Worm (Caenorhabditis elegans): ENCODE measurements around the gene clec-6.

clec-6 gene

DNA sequence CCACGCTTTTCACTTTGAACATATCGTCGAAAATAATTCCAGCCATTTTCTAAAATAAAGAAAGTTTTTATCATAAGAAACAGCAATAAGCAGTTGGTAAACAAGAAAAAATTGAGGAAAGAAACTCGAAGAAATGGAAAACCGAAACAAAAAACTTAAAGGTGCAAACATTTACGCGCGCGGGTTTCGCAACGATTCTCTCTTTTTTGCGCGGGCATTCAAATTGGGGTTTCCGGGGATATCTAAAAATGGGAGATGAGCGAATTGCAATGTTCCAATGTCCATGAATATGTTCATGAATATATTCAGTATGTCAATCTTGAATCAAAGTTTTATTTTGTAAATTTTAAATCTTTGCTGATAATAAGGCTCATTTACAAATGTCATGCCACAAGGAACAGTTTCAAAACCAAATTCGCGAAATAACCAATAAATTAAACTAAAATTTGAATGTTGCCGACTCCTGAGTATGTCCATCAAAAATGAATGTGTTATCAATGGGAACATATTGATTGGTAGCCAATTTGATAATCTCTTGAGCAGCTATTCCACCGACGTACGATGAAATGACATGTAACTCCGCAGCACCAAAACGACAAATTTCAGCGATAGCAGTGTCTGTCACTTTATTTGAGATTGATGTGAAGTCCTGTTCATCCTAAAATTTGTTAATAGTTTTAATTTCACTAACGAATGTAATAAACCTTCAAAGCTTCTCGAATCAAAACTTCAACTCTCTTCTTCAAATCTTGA lies 30.9 kb upstream of the clec-6 start, which contains the start of gene rpb-8 (continued):
- TF ChIP-seq aptf-2 (GFP tag; conservative IDR thresholded peaks at IDR 0.05) = no peak
- peak; percentile 65; the same call in 1 of the 2 replicates for TF ChIP-seq madf-6 (GFP tag; IDR thresholded peaks at IDR 0.05)
- no peak for TF ChIP-seq ccch-3 (GFP tag; optimal IDR thresholded peaks at IDR 0.05)
- no peak for TF ChIP-seq dox-1 (GFP tag; IDR thresholded peaks at IDR 0.05)
- TF ChIP-seq attf-5 (GFP tag; optimal IDR thresholded peaks at IDR 0.05) = peak; percentile 50
- no peak for TF ChIP-seq snpc-4 (GFP tag; optimal IDR thresholded peaks at IDR 0.05)
- TF ChIP-seq snpc-4 (tag; optimal IDR thresholded peaks at IDR 0.05) = no peak
- TF ChIP-seq sea-2 (GFP tag; IDR thresholded peaks at IDR 0.05) = no peak
- TF ChIP-seq let-526 (GFP tag; IDR thresholded peaks at IDR 0.05) = no peak
- peak; percentile 70 for TF ChIP-seq efl-1 (GFP tag; optimal IDR thresholded peaks at IDR 0.05)
- no peak for TF ChIP-seq nhr-120 (GFP tag; IDR thresholded peaks at IDR 0.05)
- TF ChIP-seq snpc-1.3 (tag; optimal IDR thresholded peaks at IDR 0.05; ENCODE audit: insufficient read depth) = no peak

DNA sequence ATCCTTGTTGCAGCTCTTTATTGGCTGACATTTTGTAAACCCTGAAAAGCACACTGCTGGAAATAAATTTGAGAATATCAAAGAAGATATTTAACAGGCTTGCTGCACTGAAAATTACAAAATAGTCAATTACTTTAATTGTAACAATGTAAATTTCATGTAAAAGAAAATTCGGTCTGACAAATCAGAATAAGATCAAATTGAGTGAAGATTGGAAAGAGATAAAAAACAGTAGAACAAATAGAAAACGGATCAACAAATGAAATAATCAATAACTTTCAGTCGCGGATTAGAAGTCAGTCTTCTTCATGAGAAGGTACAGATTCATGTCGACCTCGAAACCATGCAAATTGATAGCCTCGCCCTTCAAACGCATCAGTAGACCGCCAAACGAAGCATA lies 29.8 kb upstream of the clec-6 start, which contains the start of gene rars-1:
Gene rars-1, minus strand, starts transcription at position 101 of the 400 bp plus-strand sequence.
- TF ChIP-seq F55B11.4 (tag; optimal IDR thresholded peaks at IDR 0.05; ENCODE audit: borderline replicate concordance, insufficient read depth) (no peak), rpc-1 (optimal IDR thresholded peaks at IDR 0.05) (no peak), rpc-1 (tag; optimal IDR thresholded peaks at IDR 0.05) (no peak), lin-54 (GFP tag; optimal IDR thresholded peaks at IDR 0.05) (peak; percentile 14), nhr-90 (tag; optimal IDR thresholded peaks at IDR 0.05) (no peak), ets-4 (GFP tag; optimal IDR thresholded peaks at IDR 0.05) (no peak), ceh-58 (GFP tag; IDR thresholded peaks at IDR 0.05) (0 out of 2 replicates have a peak, but pooled peaks have one; percentile 56), B0035.1 (tag; optimal IDR thresholded peaks at IDR 0.05) (no peak), ZK185.1 (tag; optimal IDR thresholded peaks at IDR 0.05; ENCODE audit: poor library complexity, severe bottlenecking) (no peak), Y79H2A.3 (GFP tag; conservative IDR thresholded peaks at IDR 0.05) (no peak)

- TF ChIP-seq hrde-1 (tag; optimal IDR thresholded peaks at IDR 0.05; ENCODE audit: borderline replicate concordance) (peak; percentile 19), nfyb-1 (GFP tag; IDR thresholded peaks at IDR 0.05) (no peak)
Measured at ce11 chrIII:4913736-4914135, 26.5 kb upstream of the clec-6 start.

DNA sequence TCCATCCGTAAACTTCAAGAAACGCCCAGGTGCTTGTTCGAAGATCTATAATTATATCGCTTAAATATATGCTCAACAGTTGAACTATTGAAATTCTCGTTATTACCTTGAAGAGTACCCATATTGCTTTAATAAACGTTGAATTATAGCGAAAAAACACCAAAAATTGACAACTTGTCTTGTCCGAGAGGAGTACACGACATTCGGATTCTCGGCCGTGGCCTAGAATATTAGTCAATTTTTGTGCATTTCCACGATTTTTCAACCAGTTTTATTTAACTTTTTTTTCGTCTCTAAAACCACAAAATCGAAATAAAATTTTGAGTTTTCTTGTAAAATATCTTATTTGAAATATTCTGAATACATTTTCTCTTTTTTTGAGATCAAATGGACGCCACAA lies 25.1 kb upstream of the clec-6 start, which contains the start of the genes F26F4.9 and cee-1:
Gene F26F4.9, minus strand, starts transcription at position 205 of the 400 bp plus-strand sequence.
Gene cee-1, plus strand, starts transcription at position 383 of the 400 bp plus-strand sequence.
- peak; percentile 3 for TF ChIP-seq lin-54 (GFP tag; optimal IDR thresholded peaks at IDR 0.05)
- TF ChIP-seq ceh-58 (GFP tag; IDR thresholded peaks at IDR 0.05) = no peak
- TF ChIP-seq F23B12.7 (tag; optimal IDR thresholded peaks at IDR 0.05; ENCODE audit: insufficient read depth) = no peak
- peak in 1 of 2 experiments; percentile 60 for TF ChIP-seq let-607 (tag; optimal IDR thresholded peaks at IDR 0.05)
- TF ChIP-seq dox-1 (GFP tag; IDR thresholded peaks at IDR 0.05) = peak; percentile 54; the same call in 1 of the 2 replicates
- TF ChIP-seq mcd-1 (GFP tag; IDR thresholded peaks at IDR 0.05) = peak; percentile 48; the same call in 1 of the 2 replicates
- peak; percentile 76 for TF ChIP-seq ZK185.1 (tag; optimal IDR thresholded peaks at IDR 0.05; ENCODE audit: poor library complexity, severe bottlenecking)
- TF ChIP-seq ztf-18 (tag; optimal IDR thresholded peaks at IDR 0.05) = peak; percentile 8
- TF ChIP-seq B0261.1 (tag; optimal IDR thresholded peaks at IDR 0.05) = no peak
- no peak for TF ChIP-seq sptf-2 (GFP tag; optimal IDR thresholded peaks at IDR 0.05)
- no peak for TF ChIP-seq B0035.1 (tag; optimal IDR thresholded peaks at IDR 0.05)
- TF ChIP-seq ztf-26 (tag; optimal IDR thresholded peaks at IDR 0.05) = no peak
- TF ChIP-seq rec-8 (tag; optimal IDR thresholded peaks at IDR 0.05) = peak in 1 of 2 experiments; percentile 53
- TF ChIP-seq dpl-1 (GFP tag; optimal IDR thresholded peaks at IDR 0.05) = no peak
- TF ChIP-seq C06A6.2 (GFP tag; conservative IDR thresholded peaks at IDR 0.05) = no peak
- 0 out of 2 replicates have a peak, but pooled peaks have one; percentile 15 for TF ChIP-seq rcor-1 (GFP tag; IDR thresholded peaks at IDR 0.05)
- 0 out of 2 replicates have a peak, but pooled peaks have one; percentile 10 for TF ChIP-seq ceh-40 (GFP tag; IDR thresholded peaks at IDR 0.05)
- peak; percentile 44 for TF ChIP-seq him-1 (tag; optimal IDR thresholded peaks at IDR 0.05)
- no peak for TF ChIP-seq K11D2.4 (GFP tag; IDR thresholded peaks at IDR 0.05)
- no peak for TF ChIP-seq C17E4.6 (GFP tag; IDR thresholded peaks at IDR 0.05)
- TF ChIP-seq lsl-1 (GFP tag; optimal IDR thresholded peaks at IDR 0.05) = peak; percentile 34
- TF ChIP-seq lin-40 (tag; optimal IDR thresholded peaks at IDR 0.05) = peak; percentile 5
- no peak for TF ChIP-seq aptf-2 (GFP tag; conservative IDR thresholded peaks at IDR 0.05)
